Fruit fly (Drosophila melanogaster) whole organism, embryonic: Measurements from ENCODE around the gene melt.

Experiments
- Adf1 ChIP-seq: fragments of 200-800 bp; sonication (Bioruptor generic); IDR thresholded peaks from 2 replicates; pipeline ENCODE4 v1.3.6; 2022; ENCODE audit warnings: missing biosample characterization, missing genetic modification characterization
- Atf-2 ChIP-seq: fragments of 200-800 bp; sonication (Bioruptor generic); optimal IDR thresholded peaks from 2 replicates; lab custom pipeline; 2016; ENCODE audit warnings: missing biosample characterization, missing genetic modification characterization
- Bgb ChIP-seq: fragments of 200-800 bp; sonication (Bioruptor generic); IDR thresholded peaks from 2 replicates; pipeline ENCODE4 v1.3.6; 2022; ENCODE audit warnings: missing biosample characterization, missing genetic modification characterization; ENCODE audit not compliant: partially characterized antibody
- Blimp-1 ChIP-seq: fragments of 200-800 bp; sonication (Bioruptor generic); optimal IDR thresholded peaks from 3 replicates; lab custom pipeline; 2018; ENCODE audit warnings: missing biosample characterization, missing genetic modification characterization, mild to moderate bottlenecking, moderate library complexity, missing genetic modification reagents
- CG10462 ChIP-seq: fragments of 200-800 bp; sonication (Bioruptor generic); optimal IDR thresholded peaks from 2 replicates; lab custom pipeline; 2016; ENCODE audit warnings: missing biosample characterization, missing genetic modification characterization
- CG10654 ChIP-seq: fragments of 200-800 bp; sonication (Bioruptor generic); optimal IDR thresholded peaks from 2 replicates; lab custom pipeline; 2016; ENCODE audit warnings: missing biosample characterization, missing genetic modification characterization
- CG11504 ChIP-seq: fragments of 200-800 bp; sonication (Bioruptor generic); optimal IDR thresholded peaks from 3 replicates; lab custom pipeline; 2019; ENCODE audit warnings: missing biosample characterization, mild to moderate bottlenecking, missing genetic modification characterization, moderate library complexity
- CG11723 ChIP-seq: fragments of 200-800 bp; sonication (Bioruptor generic); optimal IDR thresholded peaks from 2 replicates; lab custom pipeline; 2017; ENCODE audit warnings: missing biosample characterization, mild to moderate bottlenecking, missing genetic modification characterization
- CG12071 ChIP-seq: fragments of 200-800 bp; sonication (Bioruptor generic); optimal IDR thresholded peaks from 3 replicates; lab custom pipeline; 2018; ENCODE audit warnings: missing biosample characterization, mild to moderate bottlenecking, missing genetic modification characterization
- CG12299 ChIP-seq: fragments of 200-800 bp; sonication (Bioruptor generic); optimal IDR thresholded peaks from 2 replicates; lab custom pipeline; 2018; ENCODE audit warnings: missing biosample characterization, mild to moderate bottlenecking, missing genetic modification characterization
- CG14710 ChIP-seq: fragments of 200-800 bp; sonication (Bioruptor generic); optimal IDR thresholded peaks from 3 replicates; lab custom pipeline; 2019; ENCODE audit warnings: missing biosample characterization, mild to moderate bottlenecking, missing genetic modification characterization, moderate library complexity
- CG2199 ChIP-seq: fragments of 200-800 bp; sonication (Bioruptor generic); IDR thresholded peaks from 3 replicates; pipeline ENCODE4 v1.3.6; 2022; ENCODE audit warnings: missing biosample characterization, missing genetic modification characterization
- CG30431 ChIP-seq: fragments of 200-800 bp; sonication (Bioruptor generic); optimal IDR thresholded peaks from 2 replicates; lab custom pipeline; 2017; ENCODE audit warnings: missing biosample characterization, missing genetic modification characterization
- CG3281 ChIP-seq: fragments of 200-800 bp; sonication (Bioruptor generic); optimal IDR thresholded peaks from 3 replicates; lab custom pipeline; 2017; ENCODE audit warnings: missing biosample characterization, mild to moderate bottlenecking, missing genetic modification characterization
- CG4360 ChIP-seq: fragments of 200-800 bp; sonication (Bioruptor generic); IDR thresholded peaks from 2 replicates; pipeline ENCODE4 v1.3.6; 2022; ENCODE audit warnings: missing biosample characterization, missing genetic modification characterization
- CG6175 ChIP-seq: fragments of 200-800 bp; sonication (Bioruptor generic); IDR thresholded peaks from 3 replicates; pipeline ENCODE4 v1.3.6; 2022; ENCODE audit warnings: missing biosample characterization, missing genetic modification characterization
- CG7357 ChIP-seq: fragments of 200-800 bp; sonication (Bioruptor generic); IDR thresholded peaks from 3 replicates; pipeline ENCODE4 v1.3.6; 2022; ENCODE audit warnings: missing biosample characterization, missing genetic modification characterization
- CG8765 ChIP-seq: fragments of 200-800 bp; sonication (Bioruptor generic); IDR thresholded peaks from 2 replicates; pipeline ENCODE4 v1.3.6; 2022; ENCODE audit warnings: missing biosample characterization, missing genetic modification characterization
- Doc3 ChIP-seq: fragments of 200-800 bp; sonication (Bioruptor generic); IDR thresholded peaks from 3 replicates; pipeline ENCODE4 v1.3.6; 2022; ENCODE audit warnings: missing biosample characterization, missing genetic modification characterization; ENCODE audit not compliant: partially characterized antibody
- Dref ChIP-seq: fragments of 200-800 bp; sonication (Bioruptor generic); IDR thresholded peaks from 2 replicates; pipeline ENCODE4 v1.3.6; 2022; ENCODE audit warnings: missing biosample characterization, missing genetic modification characterization
- Drgx ChIP-seq: fragments of 200-800 bp; sonication (Bioruptor generic); IDR thresholded peaks from 2 replicates; pipeline ENCODE4 v1.3.6; 2022; ENCODE audit warnings: missing biosample characterization, missing genetic modification characterization
- HLH54F ChIP-seq: fragments of 200-800 bp; sonication (Bioruptor generic); optimal IDR thresholded peaks from 3 replicates; lab custom pipeline; 2016; ENCODE audit warnings: missing biosample characterization, missing genetic modification characterization
- Med ChIP-seq: fragments of 200-800 bp; sonication (Bioruptor generic); peaks from one replicate; lab custom pipeline; 2016; ENCODE audit warnings: missing biosample characterization, missing genetic modification characterization, mild to moderate bottlenecking, inconsistent platforms, moderate library complexity
- Meics ChIP-seq: fragments of 200-800 bp; sonication (Bioruptor generic); optimal IDR thresholded peaks from 2 replicates; lab custom pipeline; 2017; ENCODE audit warnings: missing biosample characterization, mild to moderate bottlenecking, missing genetic modification characterization
- Mes4 ChIP-seq: fragments of 200-800 bp; sonication (Bioruptor generic); optimal IDR thresholded peaks from 2 replicates; lab custom pipeline; 2016; ENCODE audit warnings: missing biosample characterization, missing genetic modification characterization
- Oli ChIP-seq: fragments of 200-800 bp; sonication (Bioruptor generic); optimal IDR thresholded peaks from 2 replicates; lab custom pipeline; 2018; ENCODE audit warnings: missing biosample characterization, mild to moderate bottlenecking, missing genetic modification characterization, moderate library complexity
- Stat92E ChIP-seq, 3 experiments: fragments of >200 bp in 2 of 3; fragments of 200-800 bp in 1 of 3; sonication (Bioruptor generic) in 1 of 3; optimal IDR thresholded peaks; 2 replicates each; lab custom pipeline; 2017 to 2019; ENCODE audit warnings: missing biosample characterization in 3 of 3, missing genetic modification characterization in 3 of 3, mild to moderate bottlenecking in 1 of 3, moderate library complexity in 1 of 3
- Trl ChIP-seq, 3 experiments: fragments of >200 bp in 2 of 3; fragments of 200-800 bp in 1 of 3; sonication (Bioruptor generic) in 1 of 3; optimal IDR thresholded peaks; 2 replicates in 1 of 3; 3 replicates in 2 of 3; lab custom pipeline; 2016 to 2017; ENCODE audit warnings: missing biosample characterization in 1 of 3, missing genetic modification characterization in 1 of 3
- bsh ChIP-seq, 2 experiments: fragments of 200-800 bp; sonication (Bioruptor generic); optimal IDR thresholded peaks; 2 replicates each; lab custom pipeline; 2017 to 2018; ENCODE audit warnings: mild to moderate bottlenecking in 2 of 2, missing biosample characterization in 2 of 2, missing genetic modification characterization in 2 of 2, moderate library complexity in 1 of 2
- cad ChIP-seq: fragments of >200 bp; optimal IDR thresholded peaks from 2 replicates; lab custom pipeline; 2017; ENCODE audit warnings: missing biosample characterization, missing genetic modification characterization
- caup ChIP-seq: fragments of 200-800 bp; sonication (Bioruptor generic); optimal IDR thresholded peaks from 3 replicates; lab custom pipeline; 2017; ENCODE audit warnings: missing biosample characterization, mild to moderate bottlenecking, missing genetic modification characterization, moderate library complexity; ENCODE audit not compliant: severe bottlenecking
- cg ChIP-seq: fragments of 200-800 bp; sonication (Bioruptor generic); optimal IDR thresholded peaks from 3 replicates; lab custom pipeline; 2019; ENCODE audit warnings: missing biosample characterization, mild to moderate bottlenecking, missing genetic modification characterization, moderate library complexity
- chif ChIP-seq, 2 experiments: fragments of 200-800 bp; sonication (Bioruptor generic); optimal IDR thresholded peaks; 3 replicates each; lab custom pipeline; 2016; ENCODE audit warnings: missing biosample characterization in 2 of 2, missing genetic modification characterization in 2 of 2
- ci ChIP-seq: fragments of 200-800 bp; sonication (Bioruptor generic); IDR thresholded peaks from 3 replicates; pipeline ENCODE4 v1.3.6; 2022; ENCODE audit warnings: missing biosample characterization, missing genetic modification characterization
- gcm2 ChIP-seq: fragments of 200-800 bp; sonication (Bioruptor generic); optimal IDR thresholded peaks from 2 replicates; lab custom pipeline; 2016; ENCODE audit warnings: missing biosample characterization, missing genetic modification characterization
- maf-S ChIP-seq: fragments of 200-800 bp; sonication (Bioruptor generic); optimal IDR thresholded peaks from 2 replicates; lab custom pipeline; 2016; ENCODE audit warnings: missing biosample characterization, missing genetic modification characterization
- mam ChIP-seq: fragments of 200-800 bp; sonication (Bioruptor generic); optimal IDR thresholded peaks from 3 replicates; lab custom pipeline; 2016; ENCODE audit warnings: missing biosample characterization, missing genetic modification characterization
- nom ChIP-seq: fragments of 200-800 bp; sonication (Bioruptor generic); optimal IDR thresholded peaks from 2 replicates; lab custom pipeline; 2017; ENCODE audit warnings: missing biosample characterization, missing genetic modification characterization, mild to moderate bottlenecking, moderate library complexity, missing genetic modification reagents
- otp ChIP-seq: fragments of 200-800 bp; sonication (Bioruptor generic); IDR thresholded peaks from 3 replicates; pipeline ENCODE4, ENCODE4 v1.3.6; 2022; ENCODE audit warnings: missing biosample characterization, missing genetic modification characterization
- pan ChIP-seq, 4 experiments: fragments of >200 bp in 3 of 4; fragments of 200-800 bp in 1 of 4; sonication (Bioruptor generic) in 1 of 4; optimal IDR thresholded peaks in 3 of 4; IDR thresholded peaks in 1 of 4; 2 replicates each; pipeline versions ENCODE4 v1.3.6 to Lab custom; 2017 to 2022; ENCODE audit warnings: missing biosample characterization in 2 of 4, missing genetic modification characterization in 2 of 4, mixed read lengths in 1 of 4
- seq ChIP-seq: fragments of 200-800 bp; sonication (Bioruptor generic); IDR thresholded peaks from 2 replicates; pipeline ENCODE4 v1.3.6; 2022; ENCODE audit warnings: missing biosample characterization, missing genetic modification characterization
- sqz ChIP-seq: fragments of 200-800 bp; sonication (Bioruptor generic); optimal IDR thresholded peaks from 3 replicates; lab custom pipeline; 2018; ENCODE audit warnings: missing biosample characterization, mild to moderate bottlenecking, missing genetic modification characterization
- tup ChIP-seq: fragments of 200-800 bp; sonication (Bioruptor generic); optimal IDR thresholded peaks from 2 replicates; lab custom pipeline; 2016; ENCODE audit warnings: missing biosample characterization, mild to moderate bottlenecking, missing genetic modification characterization, moderate library complexity
- tx ChIP-seq: fragments of 200-800 bp; sonication (Bioruptor generic); optimal IDR thresholded peaks from 2 replicates; lab custom pipeline; 2016; ENCODE audit warnings: missing biosample characterization, missing genetic modification characterization
- zf30C ChIP-seq: fragments of 200-800 bp; sonication (Bioruptor generic); optimal IDR thresholded peaks from 3 replicates; lab custom pipeline; 2018; ENCODE audit warnings: missing biosample characterization, mild to moderate bottlenecking, missing genetic modification characterization

The melt gene

dm6 chr3L:7134818-7135217, 502 bp downstream of the melt start:
- TF ChIP-seq CG4360 (GFP tag; lab: Robert Waterston, UW) (peak; percentile 77), maf-S (GFP tag; lab: Kevin White, UChicago) (no peak), Drgx (GFP tag; lab: Robert Waterston, UW) (peak; percentile 57), sqz (GFP tag; lab: Kevin White, UChicago) (peak; percentile 80), CG12071 (GFP tag; lab: Kevin White, UChicago) (no peak), CG8765 (0 out of 2 replicates have a peak, but pooled peaks have one; percentile 6), Trl (optimal IDR thresholded peaks at IDR 0.05; lab: Kevin White, UChicago) (peak in 1 of 2 experiments; percentile 12), Trl (GFP tag; optimal IDR thresholded peaks at IDR 0.05; lab: Kevin White, UChicago) (no peak), Doc3 (GFP tag; lab: Robert Waterston, UW) (0 out of 3 replicates have a peak, but pooled peaks have one; percentile 12), ci (0 out of 3 replicates have a peak, but pooled peaks have one; percentile 7), pan (optimal IDR thresholded peaks at IDR 0.05; lab: Kevin White, UChicago) (no peak), pan (GFP tag; optimal IDR thresholded peaks at IDR 0.05 in 1 of 2, IDR thresholded peaks at IDR 0.05 in 1 of 2) (peak in 1 of 2 experiments; percentile 21), bsh (GFP tag; optimal IDR thresholded peaks at IDR 0.05; lab: Kevin White, UChicago) (peak in 1 of 2 experiments; percentile 51), CG6175 (GFP tag; lab: Robert Waterston, UW) (peak; percentile 74; the same call in 1 of the 3 replicates), zf30C (no peak), Atf-2 (GFP tag; lab: Kevin White, UChicago) (no peak), nom (peak; percentile 79), CG7357 (GFP tag; lab: Robert Waterston, UW) (no peak), Bgb (GFP tag; lab: Robert Waterston, UW) (peak; percentile 13; the same call in 1 of the 2 replicates), CG11723 (GFP tag; lab: Kevin White, UChicago) (peak; percentile 3)

DNA sequence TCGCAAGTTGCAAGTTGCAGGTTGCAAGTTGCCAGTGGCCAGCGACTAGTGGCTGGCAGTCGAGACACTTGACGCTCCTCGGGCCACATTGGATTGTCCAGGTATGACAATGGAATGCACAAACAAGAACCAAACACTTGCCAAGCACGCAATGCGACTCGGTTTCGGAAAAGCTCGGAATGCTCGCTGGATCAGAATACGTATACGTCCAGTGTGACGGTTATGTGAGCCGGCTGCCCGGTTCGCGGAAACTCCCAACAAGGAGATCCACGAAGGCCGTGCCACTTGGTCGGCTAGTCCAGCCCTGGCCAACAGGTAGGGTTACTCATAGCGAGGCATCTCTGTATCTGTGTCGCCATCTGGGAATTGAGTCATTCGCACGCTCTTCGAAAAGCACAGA, 2.3 kb downstream of the melt start:
- TF ChIP-seq CG2199 (GFP tag; lab: Robert Waterston, UW) (0 out of 3 replicates have a peak, but pooled peaks have one; percentile 0), CG12071 (GFP tag; lab: Kevin White, UChicago) (no peak), CG3281 (GFP tag; lab: Kevin White, UChicago) (no peak), Oli (tag; lab: Kevin White, UChicago) (no peak), chif (GFP tag; optimal IDR thresholded peaks at IDR 0.05; lab: Kevin White, UChicago) (no peak)
- TF ChIP-seq, all 482 proteins: peak for 1

- TF ChIP-seq caup (no peak), Dref (GFP tag; lab: Robert Waterston, UW) (no peak), gcm2 (GFP tag; lab: Kevin White, UChicago) (no peak), CG6175 (GFP tag; lab: Robert Waterston, UW) (peak; percentile 73; the same call in 2 of the 3 replicates), Meics (GFP tag; lab: Kevin White, UChicago) (no peak), CG10462 (GFP tag; lab: Kevin White, UChicago) (no peak), tup (GFP tag; lab: Kevin White, UChicago) (no peak), seq (no peak), Stat92E (GFP tag; optimal IDR thresholded peaks at IDR 0.05; lab: Kevin White, UChicago) (peak in 1 of 3 experiments; percentile 97), Blimp-1 (GFP tag; lab: Kevin White, UChicago) (no peak), cad (GFP tag; lab: Kevin White, UChicago) (peak; percentile 82), tx (no peak), otp (GFP tag; lab: Robert Waterston, UW) (no peak), CG11504 (peak; percentile 48), Adf1 (GFP tag; lab: Robert Waterston, UW) (peak; percentile 24; the same call in 1 of the 2 replicates), CG14710 (tag; lab: Kevin White, UChicago) (no peak), HLH54F (no peak), Med (GFP tag; lab: Kevin White, UChicago) (peak; percentile 66), mam (GFP tag; lab: Kevin White, UChicago) (no peak), CG10654 (GFP tag; lab: Kevin White, UChicago) (no peak), Mes4 (GFP tag; lab: Kevin White, UChicago) (no peak), CG30431 (no peak), CG12299 (tag; lab: Kevin White, UChicago) (no peak), cg (GFP tag; lab: Kevin White, UChicago) (peak; percentile 9)
Observed at dm6 chr3L:7137613-7138189, 3.4 kb downstream of the melt start.
